Worm (Caenorhabditis elegans) whole organism, L4 larva: ENCODE data around the gene let-418.

Experiments
- dmd-9 ChIP-seq: fragments of 200-800 bp; sonication (Bioruptor generic); IDR thresholded peaks from 2 replicates; pipeline ENCODE4 v1.3.6; 2022; ENCODE audit warnings: missing genetic modification reagents, missing genetic modification characterization, missing compliant biosample characterization
- lir-3 ChIP-seq: sonication (generic microtip); optimal IDR thresholded peaks from 2 replicates; lab custom pipeline; 2016; ENCODE audit warnings: mild to moderate bottlenecking, missing genetic modification characterization, missing compliant biosample characterization
- lsy-2 ChIP-seq, 2 experiments: fragments of 150-350 bp in 1 of 2; sonication (generic microtip) in 1 of 2; optimal IDR thresholded peaks; 2 replicates each; lab custom pipeline; 2014 to 2017; ENCODE audit warnings: missing biosample characterization in 2 of 2, missing genetic modification characterization in 2 of 2
- nhr-76 ChIP-seq: fragments of 150-350 bp; optimal IDR thresholded peaks from 2 replicates; lab custom pipeline; 2014; ENCODE audit warnings: missing biosample characterization, missing genetic modification characterization

ce11 chrV:5836616-5836982 lies 10.0 kb downstream of the let-418 start, which contains the start of gene col-140:
- TF ChIP-seq dmd-9 (no peak), lsy-2 (tag; optimal IDR thresholded peaks at IDR 0.05; lab: Kevin White, UChicago) (no peak), lir-3 (tag; lab: Kevin White, UChicago) (no peak), nhr-76 (tag; lab: Kevin White, UChicago) (no peak)
